Worm (Caenorhabditis elegans) whole organism, mixed stage, embryonic: ENCODE results near the gene str-48.

Source experiments
- ceh-39 ChIP-seq: fragments of 150-350 bp; optimal IDR thresholded peaks from 2 replicates; lab custom pipeline; 2014; ENCODE audit warnings: missing biosample characterization, missing genetic modification characterization
- elt-1 ChIP-seq: sonication (generic microtip); optimal IDR thresholded peaks from 2 replicates; lab custom pipeline; 2017; ENCODE audit warnings: missing genetic modification characterization, mild to moderate bottlenecking, missing compliant biosample characterization, antibody characterized with exemption, moderate library complexity, borderline replicate concordance; ENCODE audit not compliant: insufficient read depth
- lin-13 ChIP-seq: fragments of 150-350 bp; optimal IDR thresholded peaks from 2 replicates; lab custom pipeline; 2014; ENCODE audit warnings: missing biosample characterization, missing genetic modification characterization
- lin-32 ChIP-seq: fragments of 200-800 bp; sonication (Bioruptor generic); optimal IDR thresholded peaks from 2 replicates; lab custom pipeline; 2018; ENCODE audit warnings: mild to moderate bottlenecking, missing genetic modification characterization, missing compliant biosample characterization
- lsy-2 ChIP-seq: fragments of 150-350 bp; optimal IDR thresholded peaks from 2 replicates; lab custom pipeline; 2014; ENCODE audit warnings: missing biosample characterization, missing genetic modification characterization
- nhr-237 ChIP-seq: fragments of 150-350 bp; optimal IDR thresholded peaks from 2 replicates; lab custom pipeline; 2014; ENCODE audit warnings: missing biosample characterization, missing genetic modification characterization
- nhr-76 ChIP-seq: sonication (generic microtip); optimal IDR thresholded peaks from 2 replicates; lab custom pipeline; 2017; ENCODE audit warnings: missing biosample characterization, missing genetic modification characterization
- pha-4 ChIP-seq: fragments of 150-350 bp; optimal IDR thresholded peaks from 2 replicates; lab custom pipeline; 2018; ENCODE audit warnings: missing biosample characterization, missing genetic modification reagents, missing genetic modification characterization
- snpc-4 ChIP-seq: fragments of 150-350 bp; optimal IDR thresholded peaks from 2 replicates; lab custom pipeline; 2014; ENCODE audit warnings: missing biosample characterization, missing genetic modification characterization
- sptf-1 ChIP-seq: sonication (generic microtip); optimal IDR thresholded peaks from 2 replicates; lab custom pipeline; 2017; ENCODE audit warnings: mild to moderate bottlenecking, missing genetic modification characterization, moderate library complexity, missing compliant biosample characterization
- tbx-8 ChIP-seq: fragments of 200-800 bp; sonication (Bioruptor generic); optimal IDR thresholded peaks from 2 replicates; lab custom pipeline; 2018; ENCODE audit warnings: mild to moderate bottlenecking, missing genetic modification characterization, moderate library complexity, missing compliant biosample characterization
- unc-39 ChIP-seq: fragments of 150-350 bp; optimal IDR thresholded peaks from 2 replicates; lab custom pipeline; 2014; ENCODE audit warnings: missing biosample characterization, missing genetic modification characterization
- unc-62 ChIP-seq: fragments of 150-350 bp; optimal IDR thresholded peaks from 2 replicates; lab custom pipeline; 2014; ENCODE audit warnings: missing biosample characterization, missing genetic modification reagents, missing genetic modification characterization

ce11 chrIV:7094216-7094758 lies 27.5 kb upstream of the str-48 start, which contains the start of gene deb-1:
- TF ChIP-seq nhr-76 (tag; lab: Kevin White, UChicago), result no peak
- no peak for TF ChIP-seq lin-13 (tag; lab: Kevin White, UChicago)
- TF ChIP-seq pha-4 (tag; lab: Kevin White, UChicago), result no peak
- TF ChIP-seq unc-39 (tag; lab: Kevin White, UChicago), result no peak
- TF ChIP-seq lsy-2 (tag; lab: Kevin White, UChicago), result no peak
- no peak for TF ChIP-seq snpc-4 (tag; lab: Kevin White, UChicago)
- no peak for TF ChIP-seq ceh-39
- no peak for TF ChIP-seq tbx-8 (GFP tag; lab: Kevin White, UChicago)
- TF ChIP-seq elt-1, result no peak
- TF ChIP-seq unc-62, result no peak
- no peak for TF ChIP-seq sptf-1 (tag; lab: Kevin White, UChicago)
- no peak for TF ChIP-seq lin-32
- TF ChIP-seq nhr-237 (tag; lab: Kevin White, UChicago), result no peak
